Worm (Caenorhabditis elegans): ENCODE data around the gene gyg-1.

Gene gyg-1

DNA sequence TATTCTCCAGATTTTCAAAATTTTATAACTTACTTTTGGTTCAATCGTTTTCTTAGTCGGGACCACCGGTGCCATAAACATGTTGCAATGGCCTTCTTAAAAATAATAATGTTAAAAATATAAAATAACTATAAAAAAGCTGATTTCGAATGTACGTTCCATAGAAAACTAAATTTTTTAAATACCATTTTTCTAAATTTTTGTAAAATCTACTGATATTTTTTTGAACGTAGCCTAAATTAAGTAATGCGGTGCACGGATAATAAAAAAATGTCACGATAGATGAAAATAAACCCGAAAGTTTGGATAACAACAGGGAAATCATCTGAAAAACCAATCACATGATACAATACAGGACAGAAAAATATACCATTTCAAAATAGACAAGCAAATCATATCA lies 36.0 kb downstream of the gyg-1 start, which contains the start of gene T27A10.5:
Gene T27A10.5 (minus strand): TSS at position 101 of the 400 bp plus-strand sequence.
- TF ChIP-seq ztf-18 (tag; optimal IDR thresholded peaks at IDR 0.05) (no peak), lsl-1 (GFP tag; optimal IDR thresholded peaks at IDR 0.05) (no peak), ztf-6 (GFP tag; IDR thresholded peaks at IDR 0.05) (no peak), dpff-1 (tag; optimal IDR thresholded peaks at IDR 0.05) (no peak), F49E8.2 (tag; optimal IDR thresholded peaks at IDR 0.05; ENCODE audit: insufficient read depth) (no peak), nhr-120 (GFP tag; IDR thresholded peaks at IDR 0.05) (no peak), aptf-3 (GFP tag; IDR thresholded peaks at IDR 0.05) (no peak), snpc-4 (GFP tag; optimal IDR thresholded peaks at IDR 0.05) (no peak), snpc-4 (tag; optimal IDR thresholded peaks at IDR 0.05) (no peak), mes-4 (tag; optimal IDR thresholded peaks at IDR 0.05) (no peak), C06A6.2 (GFP tag; conservative IDR thresholded peaks at IDR 0.05) (no peak), nhr-27 (tag; optimal IDR thresholded peaks at IDR 0.05) (no peak), akir-1 (GFP tag; optimal IDR thresholded peaks at IDR 0.05) (no peak)

DNA sequence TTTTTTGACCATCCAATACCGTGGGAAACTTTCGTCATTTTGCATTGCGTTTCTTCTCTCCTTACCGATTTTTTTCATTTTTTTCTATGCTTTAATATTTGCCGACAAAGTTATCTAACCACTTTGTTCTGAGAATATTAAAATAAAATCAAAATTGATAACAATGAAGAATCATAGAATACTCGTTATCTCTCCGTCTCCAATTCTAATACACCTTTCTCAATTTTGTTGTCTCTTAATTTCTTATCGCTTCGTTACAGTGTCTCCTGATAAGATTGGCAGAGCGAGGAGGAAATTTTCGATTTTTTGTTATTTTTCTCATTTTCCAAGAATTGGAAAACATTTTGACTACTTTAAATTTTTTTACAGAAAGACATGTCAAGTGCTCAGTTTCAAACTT lies 38.8 kb downstream of the gyg-1 start, which contains the start of gene ckc-1:
Gene ckc-1 (plus strand): TSS at position 368 of the 400 bp plus-strand sequence.
- TF ChIP-seq let-607 (tag; optimal IDR thresholded peaks at IDR 0.05) (peak in 1 of 2 experiments; percentile 11), snpc-1.3 (tag; optimal IDR thresholded peaks at IDR 0.05; ENCODE audit: insufficient read depth) (no peak), hmg-1.2 (GFP tag; IDR thresholded peaks at IDR 0.05) (0 out of 2 replicates have a peak, but pooled peaks have one; percentile 18), nhr-80 (tag; optimal IDR thresholded peaks at IDR 0.05) (peak; percentile 93)

- no peak for TF ChIP-seq pha-4 (tag; optimal IDR thresholded peaks at IDR 0.05)
Observed at ce11 chrX:3581813-3582212, 44.4 kb downstream of the gyg-1 start.

DNA sequence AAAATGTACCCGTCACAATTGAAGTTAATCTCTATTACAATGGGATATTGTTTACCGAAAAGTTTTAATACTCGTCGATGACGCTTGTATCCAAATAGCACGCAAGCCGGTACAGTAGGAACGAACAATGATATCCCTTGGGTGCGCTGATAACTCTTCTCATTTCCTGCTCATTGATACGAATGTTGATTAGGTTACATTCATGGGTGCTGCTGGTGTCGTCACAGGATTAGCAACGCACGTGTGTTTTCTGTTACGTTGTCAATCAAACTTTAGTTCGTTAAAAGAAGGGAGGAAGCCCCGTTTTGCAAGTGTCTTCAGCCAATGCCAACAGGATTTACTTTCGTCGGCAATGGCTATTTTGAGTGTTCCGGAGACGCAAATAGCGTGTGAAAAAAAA lies 46.0 kb downstream of the gyg-1 start:
- TF ChIP-seq pha-4 (tag; optimal IDR thresholded peaks at IDR 0.05), result no peak
- no peak for TF ChIP-seq tbp1 (GFP tag; optimal IDR thresholded peaks at IDR 0.05)
- no peak for TF ChIP-seq sea-2 (GFP tag; IDR thresholded peaks at IDR 0.05)
- TF ChIP-seq cebp-1 (GFP tag; IDR thresholded peaks at IDR 0.05), result no peak
- TF ChIP-seq cebp-1 (tag; optimal IDR thresholded peaks at IDR 0.05), result no peak
- no peak for TF ChIP-seq B0261.1 (tag; optimal IDR thresholded peaks at IDR 0.05)
- no peak for TF ChIP-seq F49E8.2 (tag; optimal IDR thresholded peaks at IDR 0.05; ENCODE audit: insufficient read depth)
- no peak for TF ChIP-seq egl-44 (GFP tag; IDR thresholded peaks at IDR 0.05)
- no peak for TF ChIP-seq cebp-2 (GFP tag; IDR thresholded peaks at IDR 0.05)
- TF ChIP-seq tbx-9 (tag; optimal IDR thresholded peaks at IDR 0.05; ENCODE audit: borderline replicate concordance), result no peak
- TF ChIP-seq hlh-26 (GFP tag; conservative IDR thresholded peaks at IDR 0.05), result no peak
- TF ChIP-seq F52B5.7 (tag; optimal IDR thresholded peaks at IDR 0.05), result no peak
- TF ChIP-seq T07F8.4 (tag; optimal IDR thresholded peaks at IDR 0.05), result no peak
- TF ChIP-seq ztf-28 (GFP tag; IDR thresholded peaks at IDR 0.05), result no peak
- TF ChIP-seq K11D2.4 (GFP tag; IDR thresholded peaks at IDR 0.05), result no peak
- no peak for TF ChIP-seq die-1 (tag; optimal IDR thresholded peaks at IDR 0.05)

ce11 chrX:3584481-3584880 lies 47.0 kb downstream of the gyg-1 start:
- no peak for TF ChIP-seq attf-3 (GFP tag; conservative IDR thresholded peaks at IDR 0.05)
- TF ChIP-seq ekl-4 (GFP tag; IDR thresholded peaks at IDR 0.05), result no peak
- no peak for TF ChIP-seq dpl-1 (GFP tag; optimal IDR thresholded peaks at IDR 0.05)
- no peak for TF ChIP-seq gei-17 (GFP tag; optimal IDR thresholded peaks at IDR 0.05)
- no peak for TF ChIP-seq F23B12.7 (tag; optimal IDR thresholded peaks at IDR 0.05; ENCODE audit: insufficient read depth)
- TF ChIP-seq aptf-2 (GFP tag; conservative IDR thresholded peaks at IDR 0.05), result no peak
- TF ChIP-seq C06A6.2 (GFP tag; conservative IDR thresholded peaks at IDR 0.05), result no peak
- TF ChIP-seq ceh-27 (GFP tag; optimal IDR thresholded peaks at IDR 0.05), result no peak
- no peak for TF ChIP-seq F55B11.4 (tag; optimal IDR thresholded peaks at IDR 0.05; ENCODE audit: borderline replicate concordance, insufficient read depth)
- no peak for TF ChIP-seq bed-1 (GFP tag; IDR thresholded peaks at IDR 0.05)
